Worm (Caenorhabditis elegans) whole organism, L4/young adult: ENCODE results near the gene T15B7.1.

Experiments used
- W03F9.2 ChIP-seq: fragments of 150-350 bp; optimal IDR thresholded peaks from 2 replicates; lab custom pipeline; 2014; ENCODE audit warnings: missing biosample characterization, missing genetic modification characterization
- dao-5 ChIP-seq: sonication (generic microtip); optimal IDR thresholded peaks from 2 replicates; lab custom pipeline; 2016; ENCODE audit warnings: missing genotype, missing genetic modification characterization, moderate library complexity, missing compliant biosample characterization
- him-1 ChIP-seq: sonication (generic microtip); optimal IDR thresholded peaks from 2 replicates; lab custom pipeline; 2016; ENCODE audit warnings: missing genotype, missing genetic modification reagents, missing genetic modification characterization, missing compliant biosample characterization

ce11 chrV:6893681-6894080 lies 51.1 kb downstream of the T15B7.1 start:
- TF ChIP-seq W03F9.2 (no peak), dao-5 (tag; lab: Kevin White, UChicago) (no peak), him-1 (tag; lab: Kevin White, UChicago) (peak; percentile 33)
